Fruit fly (Drosophila melanogaster) whole organism, embryonic: Measurements from ENCODE around the gene MED27.

Source experiments
- Antp ChIP-seq: fragments of 200-800 bp; sonication (Bioruptor generic); optimal IDR thresholded peaks from 3 replicates; lab custom pipeline; 2016; ENCODE audit warnings: missing biosample characterization, missing genetic modification characterization
- Awh ChIP-seq: fragments of 200-800 bp; sonication (Bioruptor generic); IDR thresholded peaks from 2 replicates; pipeline ENCODE4, ENCODE4 v1.3.6; 2022; ENCODE audit warnings: missing biosample characterization, missing genetic modification characterization
- Blimp-1 ChIP-seq: fragments of 200-800 bp; sonication (Bioruptor generic); optimal IDR thresholded peaks from 3 replicates; lab custom pipeline; 2018; ENCODE audit warnings: missing biosample characterization, missing genetic modification characterization, mild to moderate bottlenecking, moderate library complexity, missing genetic modification reagents
- CG10543 ChIP-seq: fragments of 200-800 bp; sonication (Bioruptor generic); optimal IDR thresholded peaks from 3 replicates; lab custom pipeline; 2017; ENCODE audit warnings: missing biosample characterization, mild to moderate bottlenecking, missing genetic modification characterization, moderate library complexity
- CG13123 ChIP-seq: fragments of 200-800 bp; sonication (Bioruptor generic); optimal IDR thresholded peaks from 2 replicates; lab custom pipeline; 2016; ENCODE audit warnings: missing biosample characterization, missing genetic modification characterization
- CG13424 ChIP-seq: fragments of 200-800 bp; sonication (Bioruptor generic); optimal IDR thresholded peaks from 2 replicates; lab custom pipeline; 2019; ENCODE audit warnings: missing biosample characterization, mild to moderate bottlenecking, missing genetic modification characterization, moderate library complexity
- CG15011 ChIP-seq: fragments of 200-800 bp; sonication (Bioruptor generic); optimal IDR thresholded peaks from 3 replicates; lab custom pipeline; 2018; ENCODE audit warnings: missing biosample characterization, mild to moderate bottlenecking, missing genetic modification characterization
- CG15696 ChIP-seq: fragments of 200-800 bp; sonication (Bioruptor generic); optimal IDR thresholded peaks from 2 replicates; lab custom pipeline; 2019; ENCODE audit warnings: missing biosample characterization, mild to moderate bottlenecking, missing genetic modification characterization, moderate library complexity
- CG16813 ChIP-seq: fragments of 200-800 bp; sonication (Bioruptor generic); IDR thresholded peaks from 3 replicates; pipeline ENCODE4 v1.3.6; 2022; ENCODE audit warnings: missing biosample characterization, missing genetic modification characterization; ENCODE audit not compliant: partially characterized antibody
- CG18599 ChIP-seq: fragments of 200-800 bp; sonication (Bioruptor generic); optimal IDR thresholded peaks from 3 replicates; lab custom pipeline; 2017; ENCODE audit warnings: missing biosample characterization, missing genetic modification characterization, mild to moderate bottlenecking, moderate library complexity, missing genetic modification reagents
- CG34224 ChIP-seq: fragments of 200-800 bp; sonication (Bioruptor generic); IDR thresholded peaks from 3 replicates; pipeline ENCODE4 v1.3.6; 2022; ENCODE audit warnings: missing biosample characterization, missing genetic modification characterization; ENCODE audit not compliant: partially characterized antibody
- CG3847 ChIP-seq: fragments of 200-800 bp; sonication (Bioruptor generic); IDR thresholded peaks from 2 replicates; pipeline ENCODE4 v1.3.6; 2022; ENCODE audit warnings: missing biosample characterization, missing genetic modification characterization
- CG8281 ChIP-seq: fragments of 200-800 bp; sonication (Bioruptor generic); optimal IDR thresholded peaks from 2 replicates; lab custom pipeline; 2018; ENCODE audit warnings: missing biosample characterization, mild to moderate bottlenecking, missing genetic modification characterization, moderate library complexity
- CG8478 ChIP-seq: fragments of >200 bp; optimal IDR thresholded peaks from 2 replicates; lab custom pipeline; 2018
- CG8924 ChIP-seq: fragments of 200-800 bp; optimal IDR thresholded peaks from 3 replicates; lab custom pipeline; 2019; ENCODE audit warnings: missing biosample characterization, mild to moderate bottlenecking, missing genetic modification characterization, moderate library complexity
- D ChIP-seq, 2 experiments: fragments of 200-800 bp in 1 of 2; fragments of >200 bp in 1 of 2; sonication (Bioruptor generic) in 1 of 2; optimal IDR thresholded peaks; 2 replicates in 1 of 2; 3 replicates in 1 of 2; lab custom pipeline; 2017; ENCODE audit warnings: mild to moderate bottlenecking in 1 of 2, missing biosample characterization in 1 of 2, missing genetic modification characterization in 1 of 2, missing genetic modification reagents in 1 of 2
- Deaf1 ChIP-seq: fragments of 200-800 bp; optimal IDR thresholded peaks from 3 replicates; lab custom pipeline; 2019; ENCODE audit warnings: missing biosample characterization, mild to moderate bottlenecking, missing genetic modification characterization, moderate library complexity
- Fer1 ChIP-seq: fragments of 200-800 bp; sonication (Bioruptor generic); optimal IDR thresholded peaks from 2 replicates; lab custom pipeline; 2017; ENCODE audit warnings: missing biosample characterization, mild to moderate bottlenecking, missing genetic modification characterization
- H2.0 ChIP-seq: fragments of 200-800 bp; sonication (Bioruptor generic); IDR thresholded peaks from 2 replicates; pipeline ENCODE4 v1.3.6; 2022; ENCODE audit warnings: missing biosample characterization, missing genetic modification characterization
- HLHmδ ChIP-seq: fragments of 200-800 bp; sonication (Bioruptor generic); optimal IDR thresholded peaks from 2 replicates; lab custom pipeline; 2018; ENCODE audit warnings: missing biosample characterization, mild to moderate bottlenecking, missing genetic modification characterization, moderate library complexity
- MBD-R2 ChIP-seq: fragments of 200-800 bp; sonication (Bioruptor generic); IDR thresholded peaks from 2 replicates; pipeline ENCODE4 v1.3.6; 2022; ENCODE audit warnings: missing biosample characterization, missing genetic modification characterization
- NFAT ChIP-seq: fragments of 200-800 bp; sonication (Bioruptor generic); IDR thresholded peaks from 2 replicates; pipeline ENCODE4 v1.3.6; 2022; ENCODE audit warnings: missing biosample characterization, missing genetic modification characterization
- NfI ChIP-seq: fragments of 200-800 bp; sonication (Bioruptor generic); optimal IDR thresholded peaks from 3 replicates; lab custom pipeline; 2018; ENCODE audit warnings: missing biosample characterization, mild to moderate bottlenecking, missing genetic modification characterization, moderate library complexity
- Optix ChIP-seq: fragments of 200-800 bp; sonication (Bioruptor generic); IDR thresholded peaks from 3 replicates; pipeline ENCODE4 v1.3.6; 2022; ENCODE audit warnings: missing biosample characterization, missing genetic modification characterization
- Rfx ChIP-seq: fragments of 200-800 bp; sonication (Bioruptor generic); IDR thresholded peaks from 2 replicates; pipeline ENCODE4 v1.3.6; 2022; ENCODE audit warnings: missing biosample characterization, missing genetic modification characterization
- chinmo ChIP-seq: fragments of 200-800 bp; sonication (Bioruptor generic); IDR thresholded peaks from 4 replicates; pipeline ENCODE4 v1.3.6; 2022; ENCODE audit warnings: missing biosample characterization, missing genetic modification characterization; ENCODE audit not compliant: partially characterized antibody
- cwo ChIP-seq: fragments of 200-800 bp; sonication (Bioruptor generic); optimal IDR thresholded peaks from 3 replicates; lab custom pipeline; 2017; ENCODE audit warnings: missing biosample characterization, missing genetic modification characterization, mild to moderate bottlenecking, moderate library complexity, missing genetic modification reagents
- fu2 ChIP-seq: fragments of 200-800 bp; sonication (Bioruptor generic); optimal IDR thresholded peaks from 2 replicates; lab custom pipeline; 2016; ENCODE audit warnings: missing biosample characterization, missing genetic modification characterization
- gcm ChIP-seq: fragments of 200-800 bp; sonication (Bioruptor generic); optimal IDR thresholded peaks from 2 replicates; lab custom pipeline; 2019; ENCODE audit warnings: missing biosample characterization, mild to moderate bottlenecking, missing genetic modification characterization, moderate library complexity
- gsb ChIP-seq: fragments of 200-800 bp; sonication (Bioruptor generic); IDR thresholded peaks from 2 replicates; pipeline ENCODE4 v1.3.6; 2022; ENCODE audit warnings: missing biosample characterization, missing genetic modification characterization
- gsb-n ChIP-seq: fragments of 200-800 bp; sonication (Bioruptor generic); optimal IDR thresholded peaks from 3 replicates; lab custom pipeline; 2018; ENCODE audit warnings: missing biosample characterization, mild to moderate bottlenecking, missing genetic modification characterization
- hkb ChIP-seq, 2 experiments: fragments of 200-800 bp in 1 of 2; fragments of >200 bp in 1 of 2; sonication (Bioruptor generic) in 1 of 2; IDR thresholded peaks in 1 of 2; optimal IDR thresholded peaks in 1 of 2; 2 replicates each; pipeline versions ENCODE4 v1.3.6 to Lab custom; 2017 to 2022; ENCODE audit warnings: missing biosample characterization in 1 of 2, missing genetic modification characterization in 1 of 2
- hth ChIP-seq: fragments of >200 bp; optimal IDR thresholded peaks from 2 replicates; lab custom pipeline; 2017; ENCODE audit warnings: inconsistent platforms
- jumu ChIP-seq: fragments of 200-800 bp; sonication (Bioruptor generic); optimal IDR thresholded peaks from 3 replicates; lab custom pipeline; 2016; ENCODE audit warnings: missing biosample characterization, missing genetic modification characterization
- kay ChIP-seq: fragments of 200-800 bp; sonication (Bioruptor generic); optimal IDR thresholded peaks from 2 replicates; lab custom pipeline; 2016; ENCODE audit warnings: missing biosample characterization, missing genetic modification characterization
- lilli ChIP-seq: fragments of 200-800 bp; sonication (Bioruptor generic); optimal IDR thresholded peaks from 3 replicates; lab custom pipeline; 2016; ENCODE audit warnings: missing biosample characterization, missing genetic modification characterization
- lov ChIP-seq, 2 experiments: fragments of 200-800 bp in 1 of 2; fragments of >200 bp in 1 of 2; sonication (Bioruptor generic) in 1 of 2; IDR thresholded peaks in 1 of 2; optimal IDR thresholded peaks in 1 of 2; 2 replicates in 1 of 2; 3 replicates in 1 of 2; pipeline versions ENCODE4 v1.3.6 to Lab custom; 2017 to 2022; ENCODE audit warnings: missing biosample characterization in 1 of 2, missing genetic modification characterization in 1 of 2
- luna ChIP-seq: fragments of 200-800 bp; sonication (Bioruptor generic); optimal IDR thresholded peaks from 2 replicates; lab custom pipeline; 2016; ENCODE audit warnings: missing biosample characterization, missing genetic modification characterization
- pb ChIP-seq: fragments of 200-800 bp; sonication (Bioruptor generic); optimal IDR thresholded peaks from 3 replicates; lab custom pipeline; 2016; ENCODE audit warnings: missing biosample characterization, missing genetic modification characterization
- psq ChIP-seq: fragments of 200-800 bp; sonication (Bioruptor generic); optimal IDR thresholded peaks from 2 replicates; lab custom pipeline; 2017; ENCODE audit warnings: missing biosample characterization, missing genetic modification characterization
- pum ChIP-seq: fragments of 200-800 bp; sonication (Bioruptor generic); optimal IDR thresholded peaks from 2 replicates; lab custom pipeline; 2016; ENCODE audit warnings: missing biosample characterization, missing genetic modification characterization
- repo ChIP-seq: fragments of 200-800 bp; sonication (Bioruptor generic); optimal IDR thresholded peaks from 2 replicates; lab custom pipeline; 2016; ENCODE audit warnings: missing biosample characterization, missing genetic modification characterization
- scrt ChIP-seq: fragments of 200-800 bp; sonication (Bioruptor generic); optimal IDR thresholded peaks from 2 replicates; lab custom pipeline; 2018; ENCODE audit warnings: missing biosample characterization, mild to moderate bottlenecking, missing genetic modification characterization, moderate library complexity
- slou ChIP-seq: fragments of 200-800 bp; sonication (Bioruptor generic); optimal IDR thresholded peaks from 3 replicates; lab custom pipeline; 2016; ENCODE audit warnings: missing biosample characterization, missing genetic modification characterization
- sob ChIP-seq: fragments of 200-800 bp; sonication (Bioruptor generic); IDR thresholded peaks from 2 replicates; pipeline ENCODE4 v1.3.6; 2022; ENCODE audit warnings: missing biosample characterization, missing genetic modification characterization
- ssp ChIP-seq: fragments of 200-800 bp; sonication (Bioruptor generic); IDR thresholded peaks from 2 replicates; pipeline ENCODE4 v1.3.6; 2022; ENCODE audit warnings: missing biosample characterization, missing genetic modification characterization
- tgo ChIP-seq: fragments of 200-800 bp; sonication (Bioruptor generic); IDR thresholded peaks from 3 replicates; pipeline ENCODE4 v1.3.6; 2022; ENCODE audit warnings: missing biosample characterization, missing genetic modification characterization
- tin ChIP-seq: fragments of 200-800 bp; sonication (Bioruptor generic); optimal IDR thresholded peaks from 3 replicates; lab custom pipeline; 2016; ENCODE audit warnings: missing biosample characterization, missing genetic modification characterization
- wdn ChIP-seq: fragments of 200-800 bp; sonication (Bioruptor generic); IDR thresholded peaks from 2 replicates; pipeline ENCODE4 v1.3.6; 2022; ENCODE audit warnings: missing biosample characterization, missing genetic modification characterization

Gene MED27

dm6 chr3R:5660198-5660893, 5.4 kb downstream of the MED27 start, which contains the start of gene Wdr33 (continued):
- peak; percentile 8 for TF ChIP-seq tin (GFP tag; lab: Kevin White, UChicago)
- no peak for TF ChIP-seq jumu
- no peak for TF ChIP-seq gcm
- TF ChIP-seq lov (optimal IDR thresholded peaks at IDR 0.05; lab: Kevin White, UChicago) = no peak
- TF ChIP-seq lov (GFP tag; IDR thresholded peaks at IDR 0.05; lab: Robert Waterston, UW) = no peak
- TF ChIP-seq pum = no peak
- no peak for TF ChIP-seq D (optimal IDR thresholded peaks at IDR 0.05; lab: Kevin White, UChicago)
- TF ChIP-seq D (GFP tag; optimal IDR thresholded peaks at IDR 0.05; lab: Kevin White, UChicago) = no peak
- no peak for TF ChIP-seq Deaf1 (tag; lab: Kevin White, UChicago)
- TF ChIP-seq CG16813 (GFP tag; lab: Robert Waterston, UW) = peak; percentile 94
- TF ChIP-seq CG13424 (tag; lab: Kevin White, UChicago) = peak; percentile 56
- TF ChIP-seq tgo (GFP tag; lab: Robert Waterston, UW) = no peak
- TF ChIP-seq CG18599 (GFP tag; lab: Kevin White, UChicago) = peak; percentile 12
- TF ChIP-seq luna = no peak
- no peak for TF ChIP-seq fu2
- TF ChIP-seq CG34224 = peak; percentile 82
- TF ChIP-seq Antp (GFP tag; lab: Kevin White, UChicago) = no peak
- TF ChIP-seq gsb (GFP tag; lab: Robert Waterston, UW) = no peak
- TF ChIP-seq gsb-n (tag; lab: Kevin White, UChicago) = no peak
- TF ChIP-seq CG8281 (tag; lab: Kevin White, UChicago) = no peak
- TF ChIP-seq H2.0 (GFP tag; lab: Robert Waterston, UW) = peak; percentile 21; the same call in 1 of the 2 replicates
- no peak for TF ChIP-seq CG10543
- TF ChIP-seq Awh (GFP tag; lab: Robert Waterston, UW) = no peak
- TF ChIP-seq sob (GFP tag; lab: Robert Waterston, UW) = no peak; the same call in 1 of the 2 replicates
- TF ChIP-seq slou (GFP tag; lab: Kevin White, UChicago) = no peak
- no peak for TF ChIP-seq scrt (GFP tag; lab: Kevin White, UChicago)
- TF ChIP-seq cwo (GFP tag; lab: Kevin White, UChicago) = no peak
- TF ChIP-seq MBD-R2 (GFP tag; lab: Robert Waterston, UW) = peak; percentile 51
- no peak for TF ChIP-seq repo (GFP tag; lab: Kevin White, UChicago)
- peak; percentile 34; the same call in 1 of the 2 replicates for TF ChIP-seq CG3847 (GFP tag; lab: Robert Waterston, UW)
- TF ChIP-seq hth (lab: Kevin White, UChicago) = no peak
- TF ChIP-seq lilli (GFP tag; lab: Kevin White, UChicago) = peak; percentile 22
- TF ChIP-seq chinmo = peak; percentile 61; the same call in 2 of the 4 replicates
- no peak for TF ChIP-seq Fer1 (GFP tag; lab: Kevin White, UChicago)
- 0 out of 2 replicates have a peak, but pooled peaks have one; percentile 8 for TF ChIP-seq NFAT
- no peak for TF ChIP-seq CG8478 (lab: Kevin White, UChicago)
- no peak; the same call in 1 of the 2 replicates for TF ChIP-seq Rfx (GFP tag; lab: Robert Waterston, UW)
- TF ChIP-seq CG8924 (tag; lab: Kevin White, UChicago) = peak; percentile 36
- TF ChIP-seq CG13123 (GFP tag; lab: Kevin White, UChicago) = no peak
- no peak for TF ChIP-seq Optix (GFP tag; lab: Robert Waterston, UW)
- no peak for TF ChIP-seq ssp (GFP tag; lab: Robert Waterston, UW)
- TF ChIP-seq CG15696 (tag; lab: Kevin White, UChicago) = peak; percentile 28
- TF ChIP-seq wdn (GFP tag; lab: Robert Waterston, UW) = no peak
- no peak for TF ChIP-seq pb (GFP tag; lab: Kevin White, UChicago)
- TF ChIP-seq NfI (GFP tag; lab: Kevin White, UChicago) = peak; percentile 26
- TF ChIP-seq kay = no peak
- no peak for TF ChIP-seq psq
- TF ChIP-seq hkb (optimal IDR thresholded peaks at IDR 0.05; lab: Kevin White, UChicago) = no peak
- 0 out of 2 replicates have a peak, but pooled peaks have one; percentile 9 for TF ChIP-seq hkb (GFP tag; IDR thresholded peaks at IDR 0.05; lab: Robert Waterston, UW)
- no peak for TF ChIP-seq Blimp-1 (GFP tag; lab: Kevin White, UChicago)
- TF ChIP-seq CG15011 (GFP tag; lab: Kevin White, UChicago) = no peak
- no peak for TF ChIP-seq HLHmδ (GFP tag; lab: Kevin White, UChicago)
